Fruit fly (Drosophila melanogaster) whole organism, embryonic: Measurements from ENCODE around the gene acj6.
A peak's percentile ranks its signal among the peaks of the same experiment; 100 is the strongest.

Experiments
- Bteb2 ChIP-seq: fragments of 200-800 bp; sonication (Bioruptor generic); optimal IDR thresholded peaks from 2 replicates; lab custom pipeline; 2016; ENCODE audit warnings: missing biosample characterization, missing genetic modification characterization
- CG10543 ChIP-seq: fragments of 200-800 bp; sonication (Bioruptor generic); optimal IDR thresholded peaks from 3 replicates; lab custom pipeline; 2017; ENCODE audit warnings: missing biosample characterization, mild to moderate bottlenecking, missing genetic modification characterization, moderate library complexity
- CG11696 ChIP-seq: fragments of 200-800 bp; sonication (Bioruptor generic); IDR thresholded peaks from 2 replicates; pipeline ENCODE4 v1.3.6; 2022; ENCODE audit warnings: missing biosample characterization, missing genetic modification characterization
- CG12104 ChIP-seq: fragments of 200-800 bp; sonication (Bioruptor generic); optimal IDR thresholded peaks from 3 replicates; lab custom pipeline; 2016; ENCODE audit warnings: missing biosample characterization, missing genetic modification characterization
- CG12219 ChIP-seq: fragments of 200-800 bp; sonication (Bioruptor generic); optimal IDR thresholded peaks from 3 replicates; lab custom pipeline; 2018; ENCODE audit warnings: missing biosample characterization, mild to moderate bottlenecking, missing genetic modification characterization
- CG12769 ChIP-seq: fragments of 200-800 bp; sonication (Bioruptor generic); optimal IDR thresholded peaks from 2 replicates; lab custom pipeline; 2019; ENCODE audit warnings: missing biosample characterization, mild to moderate bottlenecking, missing genetic modification characterization, moderate library complexity
- CG14014 ChIP-seq: fragments of 200-800 bp; sonication (Bioruptor generic); IDR thresholded peaks from 2 replicates; pipeline ENCODE4 v1.3.6; 2022; ENCODE audit warnings: missing biosample characterization, missing genetic modification characterization
- CG15073 ChIP-seq: fragments of 200-800 bp; sonication (Bioruptor generic); optimal IDR thresholded peaks from 2 replicates; lab custom pipeline; 2016; ENCODE audit warnings: missing biosample characterization, missing genetic modification characterization
- CG15269 ChIP-seq: fragments of 200-800 bp; sonication (Bioruptor generic); optimal IDR thresholded peaks from 2 replicates; lab custom pipeline; 2018; ENCODE audit warnings: missing biosample characterization, mild to moderate bottlenecking, missing genetic modification characterization, moderate library complexity
- CG15601 ChIP-seq: fragments of 200-800 bp; sonication (Bioruptor generic); optimal IDR thresholded peaks from 3 replicates; lab custom pipeline; 2019; ENCODE audit warnings: missing biosample characterization, mild to moderate bottlenecking, missing genetic modification characterization, moderate library complexity
- CG17612 ChIP-seq: fragments of 200-800 bp; sonication (Bioruptor generic); IDR thresholded peaks from 2 replicates; pipeline ENCODE4 v1.3.6; 2022; ENCODE audit warnings: missing biosample characterization, missing genetic modification characterization
- CG17829 ChIP-seq: fragments of 200-800 bp; optimal IDR thresholded peaks from 2 replicates; lab custom pipeline; 2019; ENCODE audit warnings: missing biosample characterization, mild to moderate bottlenecking, missing genetic modification characterization, moderate library complexity
- CG42726 ChIP-seq: fragments of 200-800 bp; sonication (Bioruptor generic); IDR thresholded peaks from 2 replicates; pipeline ENCODE4 v1.3.6; 2022; ENCODE audit warnings: missing biosample characterization, missing genetic modification characterization; ENCODE audit not compliant: partially characterized antibody
- CG4854 ChIP-seq: fragments of 200-800 bp; sonication (Bioruptor generic); optimal IDR thresholded peaks from 2 replicates; lab custom pipeline; 2016; ENCODE audit warnings: missing biosample characterization, missing genetic modification characterization, inconsistent platforms
- CG5180 ChIP-seq: fragments of 200-800 bp; sonication (Bioruptor generic); optimal IDR thresholded peaks from 3 replicates; lab custom pipeline; 2017; ENCODE audit warnings: missing biosample characterization, missing genetic modification characterization, mild to moderate bottlenecking, moderate library complexity, missing genetic modification reagents
- CG6854 ChIP-seq: fragments of 200-800 bp; sonication (Bioruptor generic); optimal IDR thresholded peaks from 3 replicates; lab custom pipeline; 2017; ENCODE audit warnings: missing biosample characterization, mild to moderate bottlenecking, missing genetic modification characterization
- CG8924 ChIP-seq: fragments of 200-800 bp; optimal IDR thresholded peaks from 3 replicates; lab custom pipeline; 2019; ENCODE audit warnings: missing biosample characterization, mild to moderate bottlenecking, missing genetic modification characterization, moderate library complexity
- CG9727 ChIP-seq: fragments of 200-800 bp; sonication (Bioruptor generic); optimal IDR thresholded peaks from 3 replicates; lab custom pipeline; 2017; ENCODE audit warnings: missing biosample characterization, mild to moderate bottlenecking, missing genetic modification characterization
- CG9817 ChIP-seq: fragments of 200-800 bp; sonication (Bioruptor generic); optimal IDR thresholded peaks from 2 replicates; lab custom pipeline; 2018; ENCODE audit warnings: missing biosample characterization, mild to moderate bottlenecking, missing genetic modification characterization, moderate library complexity
- Camta ChIP-seq: fragments of 200-800 bp; sonication (Bioruptor generic); optimal IDR thresholded peaks from 2 replicates; lab custom pipeline; 2016; ENCODE audit warnings: missing biosample characterization, missing genetic modification characterization
- Dref ChIP-seq: fragments of 200-800 bp; sonication (Bioruptor generic); IDR thresholded peaks from 2 replicates; pipeline ENCODE4 v1.3.6; 2022; ENCODE audit warnings: missing biosample characterization, missing genetic modification characterization
- Eip74EF ChIP-seq, 2 experiments: fragments of 200-800 bp in 1 of 2; fragments of >200 bp in 1 of 2; sonication (Bioruptor generic) in 1 of 2; optimal IDR thresholded peaks; 2 replicates each; lab custom pipeline; 2017 to 2019; ENCODE audit warnings: missing biosample characterization in 2 of 2, missing genetic modification characterization in 2 of 2, mild to moderate bottlenecking in 1 of 2, moderate library complexity in 1 of 2
- Elba2 ChIP-seq: fragments of 200-800 bp; sonication (Bioruptor generic); optimal IDR thresholded peaks from 3 replicates; lab custom pipeline; 2016; ENCODE audit warnings: missing biosample characterization, missing genetic modification characterization
- Gug ChIP-seq: fragments of 200-800 bp; sonication (Bioruptor generic); IDR thresholded peaks from 4 replicates; pipeline ENCODE4 v1.3.6; 2022; ENCODE audit warnings: missing biosample characterization, missing genetic modification characterization
- H15 ChIP-seq: fragments of 200-800 bp; sonication (Bioruptor generic); IDR thresholded peaks from 3 replicates; pipeline ENCODE4 v1.3.6; 2022; ENCODE audit warnings: missing biosample characterization, missing genetic modification characterization
- HLH4C ChIP-seq: fragments of 200-800 bp; sonication (Bioruptor generic); IDR thresholded peaks from 3 replicates; pipeline ENCODE4 v1.3.6; 2022; ENCODE audit warnings: missing biosample characterization, missing genetic modification characterization; ENCODE audit not compliant: partially characterized antibody
- Hmx ChIP-seq: fragments of 200-800 bp; sonication (Bioruptor generic); optimal IDR thresholded peaks from 2 replicates; lab custom pipeline; 2016; ENCODE audit warnings: missing biosample characterization, missing genetic modification characterization
- Opbp ChIP-seq: fragments of 200-800 bp; sonication (Bioruptor generic); IDR thresholded peaks from 3 replicates; pipeline ENCODE4 v1.3.6; 2022; ENCODE audit warnings: missing biosample characterization, missing genetic modification characterization; ENCODE audit not compliant: partially characterized antibody
- Optix ChIP-seq: fragments of 200-800 bp; sonication (Bioruptor generic); IDR thresholded peaks from 3 replicates; pipeline ENCODE4 v1.3.6; 2022; ENCODE audit warnings: missing biosample characterization, missing genetic modification characterization
- ac ChIP-seq: fragments of 200-800 bp; sonication (Bioruptor generic); optimal IDR thresholded peaks from 3 replicates; lab custom pipeline; 2017; ENCODE audit warnings: missing biosample characterization, mild to moderate bottlenecking, missing genetic modification characterization
- aop ChIP-seq: fragments of 200-800 bp; sonication (Bioruptor generic); IDR thresholded peaks from 2 replicates; pipeline ENCODE4 v1.3.6; 2022; ENCODE audit warnings: missing biosample characterization, missing genetic modification characterization
- br ChIP-seq: fragments of >200 bp; optimal IDR thresholded peaks from 2 replicates; lab custom pipeline; 2017
- bsh ChIP-seq, 2 experiments: fragments of 200-800 bp; sonication (Bioruptor generic); optimal IDR thresholded peaks; 2 replicates each; lab custom pipeline; 2017 to 2018; ENCODE audit warnings: mild to moderate bottlenecking in 2 of 2, missing biosample characterization in 2 of 2, missing genetic modification characterization in 2 of 2, moderate library complexity in 1 of 2
- chm ChIP-seq: fragments of 200-800 bp; sonication (Bioruptor generic); IDR thresholded peaks from 2 replicates; pipeline ENCODE4 v1.3.6; 2022; ENCODE audit warnings: missing biosample characterization, missing genetic modification characterization
- dysf ChIP-seq: fragments of 200-800 bp; sonication (Bioruptor generic); IDR thresholded peaks from 3 replicates; pipeline ENCODE4 v1.3.6; 2022; ENCODE audit warnings: missing biosample characterization, missing genetic modification characterization
- fd96Cb ChIP-seq: fragments of 200-800 bp; sonication (Bioruptor generic); optimal IDR thresholded peaks from 2 replicates; lab custom pipeline; 2018; ENCODE audit warnings: missing biosample characterization, mild to moderate bottlenecking, missing genetic modification characterization, moderate library complexity
- her ChIP-seq: fragments of 200-800 bp; sonication (Bioruptor generic); optimal IDR thresholded peaks from 2 replicates; lab custom pipeline; 2016; ENCODE audit warnings: missing biosample characterization, missing genetic modification characterization
- hth ChIP-seq: fragments of >200 bp; optimal IDR thresholded peaks from 2 replicates; lab custom pipeline; 2017; ENCODE audit warnings: inconsistent platforms
- jing ChIP-seq: fragments of 200-800 bp; sonication (Bioruptor generic); optimal IDR thresholded peaks from 2 replicates; lab custom pipeline; 2018; ENCODE audit warnings: missing biosample characterization, mild to moderate bottlenecking, missing genetic modification characterization
- jumu ChIP-seq: fragments of 200-800 bp; sonication (Bioruptor generic); optimal IDR thresholded peaks from 3 replicates; lab custom pipeline; 2016; ENCODE audit warnings: missing biosample characterization, missing genetic modification characterization
- kay ChIP-seq: fragments of 200-800 bp; sonication (Bioruptor generic); optimal IDR thresholded peaks from 2 replicates; lab custom pipeline; 2016; ENCODE audit warnings: missing biosample characterization, missing genetic modification characterization
- lola ChIP-seq, 3 experiments: fragments of >200 bp in 2 of 3; fragments of 200-800 bp in 1 of 3; sonication (Bioruptor generic) in 1 of 3; optimal IDR thresholded peaks; 2 replicates each; lab custom pipeline; 2017 to 2019; ENCODE audit warnings: missing biosample characterization in 3 of 3, missing genetic modification characterization in 3 of 3, mild to moderate bottlenecking in 1 of 3, moderate library complexity in 1 of 3
- odd ChIP-seq: fragments of 200-800 bp; sonication (Bioruptor generic); optimal IDR thresholded peaks from 2 replicates; lab custom pipeline; 2017; ENCODE audit warnings: missing biosample characterization, mild to moderate bottlenecking, missing genetic modification characterization
- p53 ChIP-seq: fragments of 200-800 bp; sonication (Bioruptor generic); optimal IDR thresholded peaks from 2 replicates; lab custom pipeline; 2016; ENCODE audit warnings: missing biosample characterization, missing genetic modification characterization
- salm ChIP-seq: fragments of 200-800 bp; sonication (Bioruptor generic); optimal IDR thresholded peaks from 2 replicates; lab custom pipeline; 2018; ENCODE audit warnings: missing biosample characterization, mild to moderate bottlenecking, missing genetic modification characterization
- sens-2 ChIP-seq: fragments of 200-800 bp; sonication (Bioruptor generic); IDR thresholded peaks from 2 replicates; pipeline ENCODE4 v1.3.6; 2022; ENCODE audit warnings: missing biosample characterization, missing genetic modification characterization
- slbo ChIP-seq: fragments of 200-800 bp; sonication (Bioruptor generic); IDR thresholded peaks from 2 replicates; pipeline ENCODE4 v1.3.6; 2022; ENCODE audit warnings: missing biosample characterization, missing genetic modification characterization
- trem ChIP-seq: fragments of 200-800 bp; optimal IDR thresholded peaks from 3 replicates; lab custom pipeline; 2019; ENCODE audit warnings: missing biosample characterization, mild to moderate bottlenecking, missing genetic modification characterization, moderate library complexity
- ttk ChIP-seq: fragments of 200-800 bp; sonication (Bioruptor generic); IDR thresholded peaks from 2 replicates; pipeline ENCODE4 v2.1.2; 2022; ENCODE audit warnings: missing biosample characterization, missing genetic modification characterization
- unc-4 ChIP-seq: fragments of 200-800 bp; sonication (Bioruptor generic); IDR thresholded peaks from 2 replicates; pipeline ENCODE4 v1.3.6; 2022; ENCODE audit warnings: missing biosample characterization, missing genetic modification characterization; ENCODE audit not compliant: partially characterized antibody
- wdn ChIP-seq: fragments of 200-800 bp; sonication (Bioruptor generic); IDR thresholded peaks from 2 replicates; pipeline ENCODE4 v1.3.6; 2022; ENCODE audit warnings: missing biosample characterization, missing genetic modification characterization

acj6 gene

DNA sequence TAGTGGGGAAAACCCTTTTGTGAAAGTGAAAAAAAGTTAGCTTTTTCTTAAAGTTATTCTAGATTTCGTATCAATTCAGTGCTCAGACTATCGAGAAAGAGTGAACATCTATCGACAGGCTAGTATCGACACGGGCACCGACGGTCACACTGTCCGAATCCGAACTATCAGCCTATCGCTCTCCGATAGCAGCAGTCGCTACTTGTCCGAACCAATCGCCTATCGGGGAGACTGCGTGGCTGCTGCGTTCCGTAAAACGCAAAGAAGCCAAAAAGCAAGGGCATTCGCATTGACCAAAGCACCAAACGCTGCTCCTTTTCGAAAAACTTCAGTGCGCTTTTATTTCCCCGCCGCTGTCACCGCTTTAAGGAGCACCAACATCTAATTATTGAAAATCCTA, 59.6 kb downstream of the acj6 start, which contains the start of gene Top1 (continued):
- TF ChIP-seq CG17829 (tag; lab: Kevin White, UChicago): peak; percentile 34
- TF ChIP-seq aop (GFP tag; lab: Robert Waterston, UW): no peak
- no peak for TF ChIP-seq Hmx
- no peak for TF ChIP-seq CG15269 (tag; lab: Kevin White, UChicago)
- no peak for TF ChIP-seq br
- TF ChIP-seq H15 (GFP tag; lab: Robert Waterston, UW): 0 out of 3 replicates have a peak, but pooled peaks have one; percentile 16
- no peak for TF ChIP-seq Camta
- peak; percentile 19 for TF ChIP-seq jumu (GFP tag; lab: Kevin White, UChicago)
- TF ChIP-seq CG14014 (GFP tag; lab: Robert Waterston, UW): peak; percentile 13; the same call in 1 of the 2 replicates
- TF ChIP-seq Bteb2 (GFP tag; lab: Kevin White, UChicago): no peak
- TF ChIP-seq Elba2: no peak
- no peak for TF ChIP-seq Eip74EF (GFP tag; optimal IDR thresholded peaks at IDR 0.05; lab: Kevin White, UChicago)
- TF ChIP-seq Optix (GFP tag; lab: Robert Waterston, UW): no peak
- peak; percentile 18 for TF ChIP-seq CG12104 (GFP tag; lab: Kevin White, UChicago)
- peak; percentile 97 for TF ChIP-seq CG42726 (GFP tag; lab: Robert Waterston, UW)
- no peak for TF ChIP-seq CG6854
- TF ChIP-seq dysf (GFP tag; lab: Robert Waterston, UW): peak; percentile 32; the same call in 1 of the 3 replicates
- TF ChIP-seq CG11696: no peak
- TF ChIP-seq kay (GFP tag; lab: Kevin White, UChicago): no peak
- TF ChIP-seq CG4854 (GFP tag; lab: Kevin White, UChicago): no peak
- no peak for TF ChIP-seq salm
- TF ChIP-seq p53 (GFP tag; lab: Kevin White, UChicago): no peak
- no peak for TF ChIP-seq CG8924 (tag; lab: Kevin White, UChicago)
- no peak for TF ChIP-seq hth (lab: Kevin White, UChicago)
- no peak for TF ChIP-seq her (GFP tag; lab: Kevin White, UChicago)
- TF ChIP-seq ac: no peak
- TF ChIP-seq chm (GFP tag; lab: Robert Waterston, UW): 0 out of 2 replicates have a peak, but pooled peaks have one; percentile 8
- TF ChIP-seq slbo (GFP tag; lab: Robert Waterston, UW): peak; percentile 63
- no peak for TF ChIP-seq CG9817 (tag; lab: Kevin White, UChicago)
- TF ChIP-seq CG12219: no peak
- TF ChIP-seq sens-2 (GFP tag; lab: Robert Waterston, UW): no peak
- TF ChIP-seq Opbp (GFP tag; lab: Robert Waterston, UW): peak; percentile 97
- no peak for TF ChIP-seq CG9727
- peak; percentile 97 for TF ChIP-seq unc-4 (GFP tag; lab: Robert Waterston, UW)
- peak; percentile 35 for TF ChIP-seq CG12769 (tag; lab: Kevin White, UChicago)
- TF ChIP-seq fd96Cb (tag; lab: Kevin White, UChicago): no peak
- peak; percentile 8 for TF ChIP-seq CG15601 (tag; lab: Kevin White, UChicago)
- peak; percentile 41; the same call in 1 of the 4 replicates for TF ChIP-seq Gug (GFP tag; lab: Robert Waterston, UW)
- TF ChIP-seq CG10543: peak; percentile 52
- TF ChIP-seq CG15073 (GFP tag; lab: Kevin White, UChicago): no peak
- TF ChIP-seq odd (GFP tag; lab: Kevin White, UChicago): no peak
- TF ChIP-seq lola (GFP tag; optimal IDR thresholded peaks at IDR 0.05; lab: Kevin White, UChicago): no peak
- no peak for TF ChIP-seq ttk (GFP tag; lab: Robert Waterston, UW)
- TF ChIP-seq wdn: no peak
- no peak for TF ChIP-seq CG17612
- peak; percentile 96 for TF ChIP-seq Dref (GFP tag; lab: Robert Waterston, UW)
- peak; percentile 33 for TF ChIP-seq trem (tag; lab: Kevin White, UChicago)
- no peak for TF ChIP-seq bsh (GFP tag; optimal IDR thresholded peaks at IDR 0.05; lab: Kevin White, UChicago)
- TF ChIP-seq jing (GFP tag; lab: Kevin White, UChicago): no peak
- peak; percentile 94 for TF ChIP-seq HLH4C (GFP tag; lab: Robert Waterston, UW)
- TF ChIP-seq CG5180 (GFP tag; lab: Kevin White, UChicago): no peak
